Worm (Caenorhabditis elegans): Measurements from ENCODE around the gene tpk-1.

Gene tpk-1

DNA sequence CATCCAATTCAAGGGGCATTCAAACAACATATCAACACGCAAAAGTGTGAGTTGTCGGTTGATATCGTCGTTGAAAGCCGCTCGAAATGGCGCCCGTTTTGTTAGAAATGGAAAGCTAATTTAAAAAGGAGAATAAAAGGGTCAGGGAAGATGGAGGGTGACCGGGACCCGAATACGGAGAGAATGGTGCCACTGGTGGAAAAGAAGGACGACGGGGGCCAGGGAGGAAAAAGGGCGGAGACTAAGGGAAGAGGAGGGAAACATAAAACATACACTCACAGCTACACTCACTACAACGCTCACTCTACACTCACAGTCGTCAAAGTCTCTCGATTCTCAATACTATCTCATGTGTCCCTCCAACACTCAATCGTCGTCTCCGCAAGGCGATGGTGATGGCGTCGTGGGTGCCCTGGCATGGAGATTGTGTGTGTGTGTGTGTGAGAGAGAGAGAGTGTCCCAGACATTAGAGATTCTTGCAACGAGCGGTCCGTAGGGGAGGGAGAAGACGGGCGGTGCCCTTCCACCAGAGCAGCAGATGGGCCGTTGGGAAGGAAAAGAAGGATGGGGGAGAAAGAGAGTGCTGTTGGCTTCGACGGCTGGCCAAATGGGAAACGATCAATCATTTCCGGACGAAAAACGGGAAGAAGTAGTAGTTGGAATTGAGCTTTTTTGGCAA is 37.8 kb upstream of the tpk-1 start (continued):
- TF ChIP-seq mes-2 (tag; optimal IDR thresholded peaks at IDR 0.05; ENCODE audit: poor library complexity, severe bottlenecking) (peak; percentile 60), spr-3 (GFP tag; optimal IDR thresholded peaks at IDR 0.05) (no peak), F44E2.7 (GFP tag; IDR thresholded peaks at IDR 0.05) (no peak), snpc-4 (tag; optimal IDR thresholded peaks at IDR 0.05) (no peak), D1046.2 (GFP tag; IDR thresholded peaks at IDR 0.05) (no peak), rbr-2 (tag; optimal IDR thresholded peaks at IDR 0.05) (peak; percentile 87), F37D6.2 (tag; optimal IDR thresholded peaks at IDR 0.05) (peak; percentile 81), zip-11 (GFP tag; IDR thresholded peaks at IDR 0.05) (no peak), mdl-1 (tag; optimal IDR thresholded peaks at IDR 0.05) (peak in 1 of 2 experiments; percentile 72), ces-1 (GFP tag; optimal IDR thresholded peaks at IDR 0.05) (no peak), nhr-10 (tag; optimal IDR thresholded peaks at IDR 0.05) (no peak), Y105C5A.15 (GFP tag; IDR thresholded peaks at IDR 0.05) (no peak), nhr-41 (GFP tag; IDR thresholded peaks at IDR 0.05) (no peak), nhr-48 (tag; optimal IDR thresholded peaks at IDR 0.05) (peak; percentile 36), lsy-2 (tag; optimal IDR thresholded peaks at IDR 0.05) (peak; percentile 82 to 88), F49E8.2 (tag; optimal IDR thresholded peaks at IDR 0.05; ENCODE audit: borderline replicate concordance) (no peak), lin-15B (tag; optimal IDR thresholded peaks at IDR 0.05) (no peak), gei-8 (GFP tag; optimal IDR thresholded peaks at IDR 0.05) (peak; percentile 23), ama-1 (optimal IDR thresholded peaks at IDR 0.05) (peak; percentile 94), dmd-8 (GFP tag; IDR thresholded peaks at IDR 0.05) (no peak), mxl-3 (GFP tag; optimal IDR thresholded peaks at IDR 0.05) (peak; percentile 43), snpc-1.2 (GFP tag; IDR thresholded peaks at IDR 0.05) (no peak), T26A8.4 (GFP tag; IDR thresholded peaks at IDR 0.05) (peak; percentile 36; the same call in 1 of the 2 replicates), hmg-1.1 (GFP tag; IDR thresholded peaks at IDR 0.05) (peak; percentile 86), nhr-237 (tag; optimal IDR thresholded peaks at IDR 0.05) (no peak), skn-1 (tag; optimal IDR thresholded peaks at IDR 0.05) (no peak), nhr-111 (GFP tag; optimal IDR thresholded peaks at IDR 0.05) (peak; percentile 32), zfp-2 (tag; optimal IDR thresholded peaks at IDR 0.05) (peak; percentile 31), aly-2 (tag; optimal IDR thresholded peaks at IDR 0.05) (no peak), egl-27 (tag; optimal IDR thresholded peaks at IDR 0.05) (no peak), dmd-6 (GFP tag; IDR thresholded peaks at IDR 0.05) (peak; percentile 25), zip-2 (tag; optimal IDR thresholded peaks at IDR 0.05) (no peak), daf-19 (GFP tag; conservative IDR thresholded peaks at IDR 0.05) (no peak), lir-3 (tag; optimal IDR thresholded peaks at IDR 0.05) (no peak), zfp-3 (GFP tag; conservative IDR thresholded peaks at IDR 0.05) (no peak), ctbp-1 (GFP tag; IDR thresholded peaks at IDR 0.05) (peak; percentile 89; the same call in 1 of the 2 replicates), pqm-1 (tag; optimal IDR thresholded peaks at IDR 0.05) (no peak), madf-9 (GFP tag; conservative IDR thresholded peaks at IDR 0.05) (no peak), nhr-28 (tag; optimal IDR thresholded peaks at IDR 0.05) (peak; percentile 71), duxl-1 (tag; optimal IDR thresholded peaks at IDR 0.05; ENCODE audit: poor library complexity) (no peak), sdz-12 (GFP tag; optimal IDR thresholded peaks at IDR 0.05) (no peak), nhr-42 (GFP tag; IDR thresholded peaks at IDR 0.05) (no peak), ZK546.5 (tag; optimal IDR thresholded peaks at IDR 0.05) (no peak), Y75B8A.6 (GFP tag; IDR thresholded peaks at IDR 0.05) (no peak), nhr-6 (tag; optimal IDR thresholded peaks at IDR 0.05) (peak; percentile 62), ztf-7 (tag; optimal IDR thresholded peaks at IDR 0.05) (peak; percentile 22), R02D3.7 (tag; optimal IDR thresholded peaks at IDR 0.05) (no peak), madf-5 (GFP tag; IDR thresholded peaks at IDR 0.05) (no peak), fkh-10 (GFP tag; optimal IDR thresholded peaks at IDR 0.05) (peak; percentile 61), ceh-28 (tag; optimal IDR thresholded peaks at IDR 0.05) (no peak), mep-1 (tag; optimal IDR thresholded peaks at IDR 0.05) (peak; percentile 93), ceh-82 (tag; optimal IDR thresholded peaks at IDR 0.05) (no peak)
